Worm (Caenorhabditis elegans) whole organism, young adult: ENCODE measurements around the gene col-166.

ENCODE experiments used
- C17E4.6 ChIP-seq: fragments of 200-800 bp; sonication (Bioruptor generic); IDR thresholded peaks from 2 replicates; pipeline ENCODE4 v1.3.6; 2022; ENCODE audit warnings: missing genetic modification reagents, missing genetic modification characterization, missing compliant biosample characterization
- Y53F4B.3 ChIP-seq: fragments of 200-800 bp; sonication (Bioruptor generic); IDR thresholded peaks from 2 replicates; pipeline ENCODE4 v1.3.6; 2022; ENCODE audit warnings: missing genetic modification reagents, missing genetic modification characterization, missing compliant biosample characterization
- cebp-1 ChIP-seq, 2 experiments: fragments of 200-800 bp in 1 of 2; sonication (Bioruptor generic) in 1 of 2; sonication (generic microtip) in 1 of 2; IDR thresholded peaks in 1 of 2; optimal IDR thresholded peaks in 1 of 2; 2 replicates each; pipeline versions ENCODE4 v1.3.6 to Lab custom; 2017 to 2022; ENCODE audit warnings: missing compliant biosample characterization in 2 of 2, missing genetic modification characterization in 2 of 2, mild to moderate bottlenecking in 1 of 2, missing genetic modification reagents in 1 of 2, moderate library complexity in 1 of 2
- dpl-1 ChIP-seq: fragments of 150-350 bp; optimal IDR thresholded peaks from 2 replicates; lab custom pipeline; 2014; ENCODE audit warnings: missing biosample characterization, missing genetic modification reagents, missing genetic modification characterization
- hmg-1.2 ChIP-seq: fragments of 200-800 bp; sonication (Bioruptor generic); IDR thresholded peaks from 2 replicates; pipeline ENCODE4 v1.3.6; 2022; ENCODE audit warnings: missing genetic modification reagents, missing genetic modification characterization, missing compliant biosample characterization
- hmg-20 ChIP-seq: fragments of 200-800 bp; sonication (Bioruptor generic); IDR thresholded peaks from 2 replicates; pipeline ENCODE4 v1.3.6; 2022; ENCODE audit warnings: missing genetic modification reagents, missing genetic modification characterization, missing compliant biosample characterization
- lin-54 ChIP-seq: fragments of 200-800 bp; sonication (Bioruptor generic); optimal IDR thresholded peaks from 2 replicates; lab custom pipeline; 2018; ENCODE audit warnings: mild to moderate bottlenecking, missing genetic modification characterization, missing compliant biosample characterization
- nfya-1 ChIP-seq: sonication (generic microtip); optimal IDR thresholded peaks from 2 replicates; lab custom pipeline; 2017; ENCODE audit warnings: antibody characterized with exemption, missing compliant biosample characterization, missing genetic modification characterization, borderline replicate concordance; ENCODE audit not compliant: insufficient read depth
- sea-2 ChIP-seq: fragments of 200-800 bp; sonication (Bioruptor generic); IDR thresholded peaks from 2 replicates; pipeline ENCODE4 v1.3.6; 2022; ENCODE audit warnings: missing genetic modification characterization, missing compliant biosample characterization
- unc-62 ChIP-seq: fragments of 150-350 bp; optimal IDR thresholded peaks from 2 replicates; lab custom pipeline; 2014; ENCODE audit warnings: missing biosample characterization, missing genetic modification reagents, missing genetic modification characterization

DNA sequence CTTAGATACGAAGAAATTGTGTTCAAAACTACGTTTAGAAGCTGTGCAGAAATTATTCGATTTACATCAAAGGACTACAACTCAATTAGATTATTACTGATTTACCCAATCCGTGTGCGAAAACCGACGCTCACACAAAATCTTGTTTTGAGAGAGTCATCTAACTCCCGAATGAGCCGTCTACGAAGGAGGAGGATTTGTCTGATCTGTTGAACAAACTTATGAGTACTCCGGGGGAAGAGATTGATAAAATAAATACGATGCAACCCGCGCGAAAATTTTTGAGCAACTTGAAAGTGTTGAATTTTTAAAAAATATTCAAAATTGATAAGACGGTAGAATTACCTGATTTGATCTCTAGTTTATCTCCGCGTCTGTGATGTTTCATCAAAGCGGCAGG is 28.5 kb upstream of the col-166 start:
- no peak for TF ChIP-seq Y53F4B.3 (GFP tag; lab: Robert Waterston, UW)
- no peak for TF ChIP-seq lin-54 (GFP tag; lab: Kevin White, UChicago)
- TF ChIP-seq unc-62 (GFP tag; lab: Kevin White, UChicago): no peak
- TF ChIP-seq C17E4.6: no peak
- no peak for TF ChIP-seq nfya-1 (tag; lab: Kevin White, UChicago)
- TF ChIP-seq dpl-1 (GFP tag; lab: Kevin White, UChicago): no peak
- TF ChIP-seq hmg-20: no peak
- TF ChIP-seq sea-2: no peak
- no peak for TF ChIP-seq hmg-1.2 (GFP tag; lab: Robert Waterston, UW)
- TF ChIP-seq cebp-1 (GFP tag; IDR thresholded peaks at IDR 0.05; lab: Robert Waterston, UW): no peak
- no peak for TF ChIP-seq cebp-1 (tag; optimal IDR thresholded peaks at IDR 0.05; lab: Kevin White, UChicago)
